Fruit fly (Drosophila melanogaster) S2 (cell line): ENCODE measurements around the gene GstD7.

Experiments used
- CG8478 ChIP-seq: fragments of >200 bp; optimal IDR thresholded peaks from 2 replicates; lab custom pipeline; 2018
- CTCF ChIP-seq, 2 experiments: fragments of >200 bp; optimal IDR thresholded peaks; 2 replicates each; lab custom pipeline; 2018

DNA sequence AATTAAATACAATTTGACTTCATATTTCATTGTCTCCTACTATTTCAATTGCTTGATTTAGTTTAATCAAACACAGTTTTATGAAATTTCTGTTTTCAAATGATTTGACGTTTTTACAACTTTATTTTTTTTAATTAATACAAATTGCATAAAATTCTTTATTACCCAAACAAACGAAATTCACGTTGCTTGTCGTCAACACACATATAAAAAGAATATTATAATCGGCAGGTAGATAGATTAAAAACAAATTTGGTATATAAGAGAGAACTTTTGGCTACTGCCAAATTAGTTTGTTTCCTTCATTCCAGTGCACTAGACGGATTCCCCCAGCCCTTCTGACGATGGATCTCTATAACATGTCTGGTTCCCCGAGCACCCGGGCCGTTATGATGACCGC, 1.5 kb upstream of the GstD7 start, which contains the start of gene GstD6:
- TF ChIP-seq CG8478 (no peak), CTCF (optimal IDR thresholded peaks at IDR 0.05; lab: Kevin White, UChicago) (no peak)
